Worm (Caenorhabditis elegans): ENCODE results near the gene srh-177.

Gene srh-177

ce11 chrV:20399532-20400068 is 30.5 kb upstream of the srh-177 start:
- TF ChIP-seq mel-28 (tag; optimal IDR thresholded peaks at IDR 0.05; ENCODE audit: borderline replicate concordance) (no peak), Y53G8AR.9 (GFP tag; conservative IDR thresholded peaks at IDR 0.05) (no peak), sptf-2 (GFP tag; optimal IDR thresholded peaks at IDR 0.05) (no peak), snpc-1.1 (tag; optimal IDR thresholded peaks at IDR 0.05; ENCODE audit: insufficient read depth) (no peak), efl-1 (GFP tag; optimal IDR thresholded peaks at IDR 0.05) (no peak), cebp-1 (GFP tag; IDR thresholded peaks at IDR 0.05) (no peak), cebp-1 (tag; optimal IDR thresholded peaks at IDR 0.05) (peak; percentile 13), pha-4 (tag; optimal IDR thresholded peaks at IDR 0.05) (no peak), Y79H2A.3 (GFP tag; conservative IDR thresholded peaks at IDR 0.05) (no peak), Y53F4B.3 (GFP tag; IDR thresholded peaks at IDR 0.05) (no peak), egrh-3 (GFP tag; IDR thresholded peaks at IDR 0.05) (peak; percentile 39; the same call in 1 of the 2 replicates), aptf-2 (GFP tag; conservative IDR thresholded peaks at IDR 0.05) (no peak), zfh-2 (GFP tag; conservative IDR thresholded peaks at IDR 0.05) (peak; percentile 82), fkh-3 (tag; optimal IDR thresholded peaks at IDR 0.05) (no peak), ztf-3 (GFP tag; optimal IDR thresholded peaks at IDR 0.05) (no peak), him-1 (tag; optimal IDR thresholded peaks at IDR 0.05) (no peak), die-1 (tag; optimal IDR thresholded peaks at IDR 0.05) (no peak), repo-1 (tag; optimal IDR thresholded peaks at IDR 0.05) (no peak), rcor-1 (GFP tag; IDR thresholded peaks at IDR 0.05) (no peak), mcd-1 (GFP tag; IDR thresholded peaks at IDR 0.05) (0 out of 2 replicates have a peak, but pooled peaks have one; percentile 11), hsf-1 (GFP tag; IDR thresholded peaks at IDR 0.05) (no peak), hlh-12 (tag; optimal IDR thresholded peaks at IDR 0.05) (no peak), F39B2.1 (GFP tag; IDR thresholded peaks at IDR 0.05) (no peak), ztf-6 (GFP tag; IDR thresholded peaks at IDR 0.05) (no peak), ekl-4 (GFP tag; IDR thresholded peaks at IDR 0.05) (no peak), mxl-1 (tag; optimal IDR thresholded peaks at IDR 0.05) (no peak), nhr-80 (tag; optimal IDR thresholded peaks at IDR 0.05) (no peak), ztf-26 (tag; optimal IDR thresholded peaks at IDR 0.05) (no peak), F37B4.10 (GFP tag; IDR thresholded peaks at IDR 0.05) (0 out of 2 replicates have a peak, but pooled peaks have one; percentile 56), F22D6.2 (tag; optimal IDR thresholded peaks at IDR 0.05) (no peak), nfyb-1 (GFP tag; IDR thresholded peaks at IDR 0.05) (no peak), atf-7 (tag; optimal IDR thresholded peaks at IDR 0.05) (no peak), nhr-27 (tag; optimal IDR thresholded peaks at IDR 0.05) (no peak), madf-6 (GFP tag; IDR thresholded peaks at IDR 0.05) (no peak), snpc-4 (GFP tag; optimal IDR thresholded peaks at IDR 0.05) (no peak), snpc-4 (tag; optimal IDR thresholded peaks at IDR 0.05) (no peak), aptf-3 (GFP tag; IDR thresholded peaks at IDR 0.05) (no peak), unc-62 (GFP tag; optimal IDR thresholded peaks at IDR 0.05) (no peak), C17E4.6 (GFP tag; IDR thresholded peaks at IDR 0.05) (no peak), B0035.1 (tag; optimal IDR thresholded peaks at IDR 0.05) (no peak), cebp-2 (GFP tag; IDR thresholded peaks at IDR 0.05) (no peak), Y56A3A.18 (GFP tag; IDR thresholded peaks at IDR 0.05) (no peak)

All from whole organism, young adult.